Worm (Caenorhabditis elegans): ENCODE results near the gene nep-25.
"Not testable (repeated sequence)": the region's sequence is repeated elsewhere in the genome, so short reads cannot be mapped to it uniquely, and the experiment has no call there.

DNA sequence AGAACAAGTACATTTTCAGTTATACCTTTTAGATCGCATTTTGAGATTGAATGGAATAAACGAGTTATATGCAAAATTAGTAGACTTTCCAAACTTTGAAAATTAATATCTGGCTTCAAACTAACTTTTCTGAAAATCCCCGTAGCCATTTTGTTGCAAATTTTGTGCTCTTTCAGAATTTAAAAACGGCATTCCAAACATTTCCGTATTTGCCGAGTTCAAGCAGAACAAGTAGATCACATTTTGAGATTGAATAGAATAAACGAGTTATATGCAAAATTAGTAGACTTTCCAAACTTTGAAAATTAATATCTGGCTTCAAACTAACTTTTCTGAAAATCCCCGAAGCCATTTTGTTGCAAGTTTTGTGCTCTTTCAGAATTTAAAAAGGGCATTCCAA, 34.5 kb downstream of the nep-25 start, which contains the start of gene F55C12.2:
- TF ChIP-seq skn-1 (tag; optimal IDR thresholded peaks at IDR 0.05); nhr-237 (tag; optimal IDR thresholded peaks at IDR 0.05); ama-1 (optimal IDR thresholded peaks at IDR 0.05); ceh-82 (tag; optimal IDR thresholded peaks at IDR 0.05): not testable (repeated sequence)

Data from whole organism, L1 larva.